Worm (Caenorhabditis elegans) whole organism, L3 larva: ENCODE measurements around the gene Y67D8A.2.

Experiments
- ceh-82 ChIP-seq: fragments of 150-350 bp; optimal IDR thresholded peaks from 2 replicates; lab custom pipeline; 2014; ENCODE audit warnings: missing biosample characterization, missing genetic modification characterization
- egl-27 ChIP-seq: sonication (generic microtip); optimal IDR thresholded peaks from 4 replicates; lab custom pipeline; 2017; ENCODE audit warnings: missing biosample characterization, missing genetic modification reagents, missing genetic modification characterization
- egl-5 ChIP-seq: fragments of 150-350 bp; optimal IDR thresholded peaks from 2 replicates; lab custom pipeline; 2017; ENCODE audit warnings: missing biosample characterization, missing genetic modification reagents, missing genetic modification characterization, inconsistent platforms
- mml-1 ChIP-seq: fragments of 150-350 bp; sonication (generic microtip); optimal IDR thresholded peaks from 3 replicates; lab custom pipeline; 2014; ENCODE audit warnings: missing biosample characterization, missing genetic modification characterization

DNA sequence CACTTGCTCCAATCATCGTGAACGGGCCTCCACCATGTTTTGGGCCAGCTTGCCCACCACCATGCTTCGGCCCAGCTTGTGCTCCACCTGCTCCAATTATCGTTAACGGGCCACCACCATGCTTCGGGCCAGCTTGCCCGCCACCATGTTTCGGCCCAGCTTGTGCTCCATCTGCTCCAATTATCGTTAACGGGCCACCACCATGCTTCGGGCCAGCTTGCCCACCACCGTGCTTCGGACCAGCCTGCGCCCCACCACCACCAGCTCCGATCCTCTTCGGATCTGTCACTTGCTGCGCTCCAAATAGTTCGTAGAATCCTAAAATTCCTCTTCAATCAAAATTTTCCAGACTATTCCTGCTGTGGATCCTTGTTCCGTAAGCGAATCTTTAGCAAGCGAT is 77.0 kb downstream of the Y67D8A.2 start:
- TF ChIP-seq egl-5 (tag; lab: Kevin White, UChicago), result no peak
- no peak for TF ChIP-seq ceh-82 (tag; lab: Kevin White, UChicago)
- TF ChIP-seq egl-27 (tag; lab: Kevin White, UChicago), result no peak
- TF ChIP-seq mml-1 (tag; lab: Kevin White, UChicago), result no peak
